Fruit fly (Drosophila melanogaster) whole organism, wandering third instar larva: Measurements from ENCODE around the gene sgg.

Experiments
- CrebA ChIP-seq: fragments of 200-800 bp; sonication (Bioruptor generic); optimal IDR thresholded peaks from 2 replicates; lab custom pipeline; 2016; ENCODE audit warnings: missing biosample characterization, mild to moderate bottlenecking, missing genetic modification characterization, borderline replicate concordance
- Dif ChIP-seq: fragments of 200-275, 200-300 bp; sonication (Bioruptor generic); optimal IDR thresholded peaks from 2 replicates; lab custom pipeline; 2018; ENCODE audit warnings: missing biosample characterization, missing genetic modification characterization; ENCODE audit not compliant: partially characterized antibody
- Hnf4 ChIP-seq: fragments of 200-800 bp; sonication (Bioruptor generic); optimal IDR thresholded peaks from 2 replicates; lab custom pipeline; 2016; ENCODE audit warnings: missing biosample characterization, mild to moderate bottlenecking, missing genetic modification characterization
- Jra ChIP-seq: sonication (Bioruptor generic); optimal IDR thresholded peaks from 2 replicates; lab custom pipeline; 2016; ENCODE audit warnings: missing biosample characterization, missing genetic modification characterization
- br ChIP-seq: fragments of 200-800 bp; sonication (Bioruptor generic); optimal IDR thresholded peaks from 2 replicates; lab custom pipeline; 2016; ENCODE audit warnings: missing biosample characterization, missing genetic modification characterization
- foxo ChIP-seq, 2 experiments: fragments of 200-800 bp; sonication (Bioruptor generic); optimal IDR thresholded peaks; 2 replicates in 1 of 2; 3 replicates in 1 of 2; lab custom pipeline; 2016 to 2017; ENCODE audit warnings: missing biosample characterization in 2 of 2, missing genetic modification characterization in 2 of 2
- fru ChIP-seq: fragments of 200-800 bp; sonication (Bioruptor generic); optimal IDR thresholded peaks from 3 replicates; lab custom pipeline; 2016; ENCODE audit warnings: missing biosample characterization, mild to moderate bottlenecking, missing genetic modification characterization
- h ChIP-seq: fragments of 200-800 bp; sonication (Bioruptor generic); optimal IDR thresholded peaks from 3 replicates; lab custom pipeline; 2016; ENCODE audit warnings: missing biosample characterization, mild to moderate bottlenecking, missing genetic modification characterization
- jim ChIP-seq: fragments of 175-275, 200-325 bp; sonication (Bioruptor generic); optimal IDR thresholded peaks from 2 replicates; lab custom pipeline; 2016; ENCODE audit warnings: missing biosample characterization, mild to moderate bottlenecking, missing genetic modification characterization
- lola ChIP-seq: fragments of >200 bp; optimal IDR thresholded peaks from 2 replicates; lab custom pipeline; 2017; ENCODE audit warnings: missing biosample characterization, missing genetic modification characterization
- sage ChIP-seq: fragments of 200-800 bp; sonication (Bioruptor generic); optimal IDR thresholded peaks from 2 replicates; lab custom pipeline; 2016; ENCODE audit warnings: missing biosample characterization, mild to moderate bottlenecking, missing genetic modification characterization
- usp ChIP-seq: fragments of >200 bp; optimal IDR thresholded peaks from 2 replicates; lab custom pipeline; 2017; ENCODE audit warnings: missing biosample characterization, missing genetic modification characterization

- TF ChIP-seq h (GFP tag; lab: Kevin White, UChicago) = no peak
- no peak for TF ChIP-seq fru (GFP tag; lab: Kevin White, UChicago)
- no peak for TF ChIP-seq Hnf4 (GFP tag; lab: Kevin White, UChicago)
- TF ChIP-seq Jra (GFP tag; lab: Kevin White, UChicago) = no peak
- no peak for TF ChIP-seq Dif
- TF ChIP-seq CrebA (GFP tag; lab: Kevin White, UChicago) = no peak
- no peak for TF ChIP-seq jim (GFP tag; lab: Kevin White, UChicago)
- TF ChIP-seq br (GFP tag; lab: Kevin White, UChicago) = no peak
- no peak for TF ChIP-seq foxo (GFP tag; optimal IDR thresholded peaks at IDR 0.05; lab: Kevin White, UChicago)
- no peak for TF ChIP-seq sage
- no peak for TF ChIP-seq usp (GFP tag; lab: Kevin White, UChicago)
- no peak for TF ChIP-seq lola (GFP tag; lab: Kevin White, UChicago)
Observed at dm6 chrX:2655998-2656397, 22.2 kb downstream of the sgg start.
